Fruit fly (Drosophila melanogaster) whole organism, larva: ENCODE results near the gene PCID2.
"Not testable (repeated sequence)": the region's sequence is repeated elsewhere in the genome, so short reads cannot be mapped to it uniquely, and the experiment has no call there.

Source experiments
- noc ChIP-seq: fragments of 200-800 bp; sonication (Bioruptor generic); optimal IDR thresholded peaks from 3 replicates; lab custom pipeline; 2019; ENCODE audit warnings: missing biosample characterization, mild to moderate bottlenecking, missing genetic modification characterization, moderate library complexity

Gene PCID2

dm6 chr3L:11626229-11626826 lies at the start of gene PCID2:
Gene PCID2, plus strand, starts transcription at chr3L:11626441.
- no peak for TF ChIP-seq noc (tag; lab: Kevin White, UChicago)

DNA sequence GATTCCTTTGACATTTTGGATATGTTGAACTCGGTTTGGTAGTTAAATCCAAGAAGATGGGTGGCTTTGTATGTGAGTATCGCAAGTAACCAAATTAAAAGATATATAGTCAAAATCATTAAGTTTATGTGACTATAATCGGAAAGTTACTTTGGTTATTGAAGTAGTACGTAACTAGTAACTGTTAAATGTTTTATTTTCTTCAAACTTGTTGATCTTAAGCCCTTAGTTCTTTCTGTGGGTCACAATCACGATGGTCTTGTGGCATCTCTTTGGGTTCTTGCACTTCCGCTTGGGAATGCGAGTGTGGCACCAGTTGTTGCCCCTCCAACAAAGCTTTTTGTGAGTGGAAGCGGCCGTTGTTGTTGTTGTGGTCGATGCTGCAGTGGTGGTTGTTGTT lies 49.3 kb upstream of the PCID2 start, which contains the start of gene CG33489:
CG33489 (minus strand) TSS at position 101 of the 400 bp plus-strand sequence.
- TF ChIP-seq noc (tag; lab: Kevin White, UChicago): not testable (repeated sequence)

DNA sequence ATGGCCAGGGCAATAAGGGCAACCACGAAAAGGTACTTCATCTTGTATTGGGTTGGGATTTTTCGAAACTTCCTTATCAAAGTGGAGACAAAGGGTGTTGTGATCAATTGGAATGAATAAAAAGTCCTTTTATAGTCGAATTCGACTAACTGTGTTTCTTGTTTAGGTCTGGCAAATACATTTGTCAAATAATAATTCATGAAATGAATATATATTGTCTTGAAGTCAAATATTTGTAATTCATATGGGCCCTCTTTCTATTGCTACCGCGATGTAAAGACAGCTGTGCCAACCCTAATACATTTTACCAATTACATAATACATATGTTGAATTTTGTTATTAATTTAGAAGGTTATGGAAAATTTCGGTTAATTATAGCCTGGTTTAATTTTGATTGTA lies 48.8 kb upstream of the PCID2 start, which contains the start of gene CG33271:
CG33271 (minus strand) TSS at position 101 of the 400 bp plus-strand sequence.
- no peak for TF ChIP-seq noc (tag; lab: Kevin White, UChicago)

- no peak for TF ChIP-seq noc (tag; lab: Kevin White, UChicago)
Measured at dm6 chr3L:11578211-11578673, 48.0 kb upstream of the PCID2 start, which contains the start of gene CG33270. Gene CG33270, minus strand, starts transcription at chr3L:11578623.

DNA sequence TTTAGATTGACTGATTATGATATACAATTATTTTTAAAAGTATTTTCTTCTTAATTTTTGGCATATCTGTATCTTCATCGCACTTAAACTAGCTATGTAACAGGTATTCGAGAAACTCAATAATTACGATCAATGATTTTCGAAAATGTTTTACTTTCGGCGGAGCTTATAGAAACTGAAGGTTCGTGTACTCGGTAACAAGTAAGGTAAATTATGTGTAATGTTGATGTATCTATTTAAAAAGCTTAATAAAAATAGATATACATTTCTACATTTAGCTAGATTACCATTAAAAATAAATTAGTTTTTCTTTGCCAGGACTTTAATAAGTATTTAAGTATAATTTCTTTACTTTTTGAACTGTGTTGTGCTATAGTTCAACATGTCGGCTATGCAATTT lies 47.4 kb upstream of the PCID2 start:
- TF ChIP-seq noc (tag; lab: Kevin White, UChicago): no peak

dm6 chr3L:11579919-11580318 lies 46.3 kb upstream of the PCID2 start, which contains the start of gene CG43390:
Gene CG43390, minus strand, starts transcription at chr3L:11579950.
- TF ChIP-seq noc (tag; lab: Kevin White, UChicago): no peak

DNA sequence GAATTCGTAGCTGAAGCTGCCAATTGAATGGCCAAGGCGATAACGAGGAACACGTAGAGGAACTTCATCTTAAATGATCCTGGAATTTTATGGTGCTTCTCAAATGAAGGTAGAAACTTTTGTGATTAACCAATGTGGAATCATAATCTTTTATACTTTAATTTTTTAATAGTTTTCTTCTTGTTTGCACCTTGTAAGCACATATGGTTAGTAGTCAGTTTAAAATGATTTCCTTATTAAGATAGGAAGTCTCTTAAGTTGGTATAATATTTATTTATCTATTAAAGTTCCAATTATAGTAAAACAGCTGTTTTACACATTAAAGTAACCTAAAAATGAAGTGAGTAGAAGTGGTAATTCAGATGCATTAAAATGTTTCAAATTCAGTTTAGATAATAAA lies 45.3 kb upstream of the PCID2 start, which contains the start of gene CG43391:
CG43391 (minus strand) TSS at position 101 of the 400 bp plus-strand sequence.
- no peak for TF ChIP-seq noc (tag; lab: Kevin White, UChicago)

- TF ChIP-seq noc (tag; lab: Kevin White, UChicago): no peak
Measured at dm6 chr3L:11582097-11582496, 44.1 kb upstream of the PCID2 start, which contains the start of gene CG33269. Gene CG33269, minus strand, starts transcription at chr3L:11582197.

- no peak for TF ChIP-seq noc (tag; lab: Kevin White, UChicago)
Measured at dm6 chr3L:11583964-11584363, 42.3 kb upstream of the PCID2 start, which contains the start of gene CG32086. Gene CG32086, minus strand, starts transcription at chr3L:11584064.

- TF ChIP-seq noc (tag; lab: Kevin White, UChicago): no peak
Measured at dm6 chr3L:11586794-11587462, 39.3 kb upstream of the PCID2 start.

DNA sequence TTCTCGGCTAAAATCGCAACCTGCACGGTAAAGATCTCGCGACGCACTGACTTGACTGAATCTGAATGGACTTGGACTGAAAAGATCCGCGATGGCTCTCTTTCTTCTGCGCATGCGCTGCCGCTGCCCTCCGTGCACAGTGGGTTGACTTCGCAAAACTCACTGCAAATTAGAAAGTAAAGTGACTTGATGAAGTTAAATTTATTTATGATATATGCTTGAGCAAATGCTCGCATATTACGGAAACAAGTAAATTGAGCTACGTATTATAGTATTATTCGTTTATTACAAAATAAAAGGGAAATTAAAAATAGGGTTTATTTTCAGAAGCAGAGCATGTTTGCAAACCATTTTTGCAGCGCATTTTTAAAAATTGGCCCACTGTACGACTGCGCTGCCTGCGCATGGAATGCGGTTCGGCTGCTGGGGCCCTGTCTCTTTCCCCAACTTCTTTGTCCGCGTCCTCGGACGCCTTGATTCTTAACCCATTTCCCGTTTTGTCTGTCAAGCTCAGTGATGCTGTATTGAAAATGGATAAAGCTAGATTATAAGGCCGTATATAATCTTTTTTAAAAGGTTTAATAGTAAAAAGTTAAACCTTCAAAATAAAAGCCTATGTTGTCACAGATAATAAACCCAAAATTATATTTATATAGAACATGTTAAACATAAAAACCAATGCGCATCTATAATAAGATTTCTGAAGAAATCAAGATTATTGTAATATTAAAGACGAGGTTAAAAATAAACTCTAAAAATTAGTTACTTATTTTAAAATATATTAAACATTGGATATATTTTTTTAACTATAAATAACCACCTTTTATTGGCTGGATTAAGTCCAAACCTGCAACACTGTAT lies 38.3 kb upstream of the PCID2 start, which contains the start of gene rt:
rt (minus strand) TSS at position 51 of the 861 bp plus-strand sequence.
- no peak for TF ChIP-seq noc (tag; lab: Kevin White, UChicago)

DNA sequence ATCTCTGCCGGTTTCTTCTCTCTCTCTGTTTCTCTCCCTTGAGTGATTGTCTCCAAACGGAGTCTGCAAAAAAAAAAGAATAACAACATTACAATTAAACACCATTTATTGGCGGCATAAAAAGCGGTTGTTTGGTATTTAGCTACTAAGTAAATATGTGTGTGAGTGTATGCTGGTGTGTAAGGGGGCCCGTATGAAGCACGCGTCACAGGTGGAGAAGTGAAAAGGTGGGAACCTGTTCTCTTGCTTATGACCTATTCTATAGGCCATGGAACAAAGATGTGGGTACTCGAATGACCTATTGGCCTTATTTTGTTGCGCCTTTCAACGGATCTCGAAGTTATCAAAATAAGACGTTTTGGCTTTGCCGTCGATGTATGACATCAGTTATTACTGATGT lies 37.6 kb upstream of the PCID2 start:
- TF ChIP-seq noc (tag; lab: Kevin White, UChicago): no peak

DNA sequence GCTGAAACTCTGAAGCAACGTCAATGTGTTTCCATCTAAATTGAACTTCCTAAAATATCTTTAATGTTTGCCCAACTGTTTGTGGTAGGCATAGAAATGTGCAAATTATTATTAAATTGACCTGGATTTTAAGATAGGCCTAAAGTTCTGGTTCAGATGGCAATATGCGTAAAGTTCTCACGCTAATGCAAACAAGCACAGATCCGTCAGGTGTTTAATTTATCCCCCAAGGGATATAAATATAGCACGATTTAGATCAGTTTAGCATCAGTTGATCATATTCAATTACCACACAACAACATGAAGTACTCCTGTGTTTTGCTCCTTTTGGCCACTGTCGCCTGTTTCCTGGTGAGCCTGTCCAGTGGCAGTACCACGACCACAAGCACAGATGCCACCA lies 36.8 kb upstream of the PCID2 start, which contains the start of gene CG7377:
CG7377 (plus strand) TSS at position 301 of the 400 bp plus-strand sequence.
- TF ChIP-seq noc (tag; lab: Kevin White, UChicago): not testable (repeated sequence)

DNA sequence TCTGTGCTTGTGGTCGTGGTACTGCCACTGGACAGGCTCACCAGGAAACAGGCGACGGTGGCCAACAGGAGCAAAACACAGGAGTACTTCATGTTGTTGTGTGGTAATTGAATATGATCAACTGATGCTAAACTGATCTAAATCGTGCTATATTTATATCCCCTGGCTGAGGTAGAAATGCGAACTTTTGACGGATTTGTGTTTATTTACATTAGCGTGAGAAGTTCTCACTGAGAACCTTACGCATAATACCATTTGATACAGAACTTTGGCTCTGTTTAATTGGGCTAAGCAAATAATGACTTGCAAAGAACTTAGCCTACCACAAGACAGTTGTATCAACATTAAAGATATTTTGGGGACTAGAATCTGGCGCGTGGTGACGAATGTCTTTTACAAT lies 35.1 kb upstream of the PCID2 start, which contains the start of gene CG33268:
CG33268 (minus strand) TSS at position 101 of the 400 bp plus-strand sequence.
- no peak for TF ChIP-seq noc (tag; lab: Kevin White, UChicago)

DNA sequence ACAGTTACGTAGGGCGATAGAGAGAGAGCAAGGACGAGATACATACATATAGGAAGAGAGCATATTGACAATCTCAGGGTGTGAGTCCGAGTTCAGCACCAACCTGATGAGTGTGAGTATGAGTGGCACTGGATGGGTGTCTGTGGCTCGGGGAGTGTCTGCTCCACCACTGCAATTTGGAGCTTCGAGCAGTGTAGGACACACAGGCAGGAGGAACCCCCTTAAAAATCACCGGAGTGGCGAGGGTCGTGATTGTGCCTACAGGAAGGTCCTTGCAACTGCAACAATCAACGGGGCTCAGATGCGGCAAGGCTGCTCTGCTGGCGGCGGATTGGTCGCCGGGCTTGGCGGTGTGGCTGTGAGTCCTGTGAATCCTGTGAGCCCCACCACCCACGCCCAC lies 34.4 kb upstream of the PCID2 start:
- no peak for TF ChIP-seq noc (tag; lab: Kevin White, UChicago)
